Fruit fly (Drosophila melanogaster): ENCODE results near the gene CG11294.
A peak's percentile ranks its signal among the peaks of the same experiment; 100 is the strongest.

CG11294 gene

DNA sequence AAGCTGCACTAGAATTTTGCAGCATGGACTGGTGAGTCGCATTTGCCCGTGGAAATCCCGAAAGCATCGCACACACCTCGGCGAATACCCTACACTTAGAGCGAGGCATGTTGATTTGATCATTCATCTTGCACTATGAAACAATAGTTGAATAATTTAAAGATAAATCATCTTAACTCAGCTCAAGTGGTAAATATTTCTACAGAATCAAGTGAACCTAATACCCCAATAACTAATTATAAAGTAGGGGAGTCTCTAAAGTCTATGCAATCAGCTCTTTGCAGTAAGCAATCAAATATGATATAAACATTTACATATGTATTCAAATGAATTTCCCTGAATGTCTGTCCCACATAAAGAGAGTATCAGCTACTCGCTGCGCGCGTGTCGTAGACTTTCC, 16.0 kb downstream of the CG11294 start:
- TF ChIP-seq HLH106 (tag; optimal IDR thresholded peaks at IDR 0.05) (peak; percentile 29), dl (GFP tag; optimal IDR thresholded peaks at IDR 0.05; ENCODE audit: insufficient read depth in 1 of 2, partially characterized antibody in 2 of 2) (no peak), pan (optimal IDR thresholded peaks at IDR 0.05) (no peak), lola (GFP tag; optimal IDR thresholded peaks at IDR 0.05) (no peak), Hr78 (GFP tag; optimal IDR thresholded peaks at IDR 0.05) (no peak), br (GFP tag; optimal IDR thresholded peaks at IDR 0.05) (peak; percentile 28), psq (GFP tag; optimal IDR thresholded peaks at IDR 0.05) (no peak), GATAd (GFP tag; optimal IDR thresholded peaks at IDR 0.05) (no peak), ey (GFP tag; optimal IDR thresholded peaks at IDR 0.05) (peak; percentile 92), Sp1 (GFP tag; optimal IDR thresholded peaks at IDR 0.05) (peak; percentile 80), dsf (GFP tag; optimal IDR thresholded peaks at IDR 0.05; ENCODE audit: borderline replicate concordance) (no peak), sv (GFP tag; optimal IDR thresholded peaks at IDR 0.05) (no peak), rgr (GFP tag; optimal IDR thresholded peaks at IDR 0.05) (peak; percentile 23), tai (GFP tag; optimal IDR thresholded peaks at IDR 0.05) (no peak), fru (GFP tag; optimal IDR thresholded peaks at IDR 0.05) (peak; percentile 91), foxo (GFP tag; optimal IDR thresholded peaks at IDR 0.05) (peak; percentile 2 to 92), Abd-B (GFP tag; optimal IDR thresholded peaks at IDR 0.05) (no peak), Jra (GFP tag; optimal IDR thresholded peaks at IDR 0.05) (no peak), Dif (GFP tag; optimal IDR thresholded peaks at IDR 0.05; ENCODE audit: partially characterized antibody) (no peak), Vsx2 (GFP tag; optimal IDR thresholded peaks at IDR 0.05; ENCODE audit: partially characterized antibody) (no peak), CG32264 (GFP tag; optimal IDR thresholded peaks at IDR 0.05) (no peak), CrebA (GFP tag; optimal IDR thresholded peaks at IDR 0.05; ENCODE audit: borderline replicate concordance) (no peak), CG9705 (GFP tag; optimal IDR thresholded peaks at IDR 0.05) (no peak), Mio (GFP tag; optimal IDR thresholded peaks at IDR 0.05) (no peak), Hnf4 (GFP tag; optimal IDR thresholded peaks at IDR 0.05) (no peak), usp (GFP tag; optimal IDR thresholded peaks at IDR 0.05) (no peak), h (GFP tag; optimal IDR thresholded peaks at IDR 0.05) (peak; percentile 19), Dfd (GFP tag; optimal IDR thresholded peaks at IDR 0.05) (no peak), dmrt93B (GFP tag; optimal IDR thresholded peaks at IDR 0.05) (no peak), brk (GFP tag; optimal IDR thresholded peaks at IDR 0.05) (no peak), jim (GFP tag; optimal IDR thresholded peaks at IDR 0.05) (no peak), sage (GFP tag; optimal IDR thresholded peaks at IDR 0.05) (no peak), Myc (optimal IDR thresholded peaks at IDR 0.05) (no peak), N (GFP tag; optimal IDR thresholded peaks at IDR 0.05) (no peak), Hr83 (GFP tag; optimal IDR thresholded peaks at IDR 0.05; ENCODE audit: poor library complexity, severe bottlenecking) (no peak), Rel (GFP tag; optimal IDR thresholded peaks at IDR 0.05) (peak; percentile 46), Rel (tag; optimal IDR thresholded peaks at IDR 0.05) (no peak), woc (GFP tag; optimal IDR thresholded peaks at IDR 0.05) (peak; percentile 71), OdsH (GFP tag; optimal IDR thresholded peaks at IDR 0.05) (peak; percentile 10)

dm6 chrX:8676631-8677224, 16.7 kb downstream of the CG11294 start, which contains the start of gene Rubicon:
Rubicon (plus strand) TSS chrX:8677063.
- TF ChIP-seq Hr78 (GFP tag; optimal IDR thresholded peaks at IDR 0.05), result no peak
- TF ChIP-seq jim (GFP tag; optimal IDR thresholded peaks at IDR 0.05), result peak; percentile 16
- no peak for TF ChIP-seq pan (optimal IDR thresholded peaks at IDR 0.05)
- peak; percentile 19 for TF ChIP-seq rgr (GFP tag; optimal IDR thresholded peaks at IDR 0.05)
- no peak for TF ChIP-seq N (GFP tag; optimal IDR thresholded peaks at IDR 0.05)
- TF ChIP-seq foxo (GFP tag; optimal IDR thresholded peaks at IDR 0.05), result no peak
- no peak for TF ChIP-seq Hr83 (GFP tag; optimal IDR thresholded peaks at IDR 0.05; ENCODE audit: poor library complexity, severe bottlenecking)
- no peak for TF ChIP-seq ey (GFP tag; optimal IDR thresholded peaks at IDR 0.05)
- TF ChIP-seq Dfd (GFP tag; optimal IDR thresholded peaks at IDR 0.05), result no peak
- TF ChIP-seq CrebA (GFP tag; optimal IDR thresholded peaks at IDR 0.05; ENCODE audit: borderline replicate concordance), result no peak
- TF ChIP-seq usp (GFP tag; optimal IDR thresholded peaks at IDR 0.05), result no peak
- peak; percentile 24 for TF ChIP-seq Sp1 (GFP tag; optimal IDR thresholded peaks at IDR 0.05)
- TF ChIP-seq Jra (GFP tag; optimal IDR thresholded peaks at IDR 0.05), result no peak
- TF ChIP-seq HLH106 (tag; optimal IDR thresholded peaks at IDR 0.05), result peak; percentile 32
- no peak for TF ChIP-seq Abd-B (GFP tag; optimal IDR thresholded peaks at IDR 0.05)
- TF ChIP-seq br (GFP tag; optimal IDR thresholded peaks at IDR 0.05), result no peak
- TF ChIP-seq sv (GFP tag; optimal IDR thresholded peaks at IDR 0.05), result no peak
- TF ChIP-seq GATAd (GFP tag; optimal IDR thresholded peaks at IDR 0.05), result no peak
- no peak for TF ChIP-seq woc (GFP tag; optimal IDR thresholded peaks at IDR 0.05)
- no peak for TF ChIP-seq psq (GFP tag; optimal IDR thresholded peaks at IDR 0.05)
- TF ChIP-seq dl (GFP tag; optimal IDR thresholded peaks at IDR 0.05; ENCODE audit: insufficient read depth in 1 of 2, partially characterized antibody in 2 of 2), result no peak
- TF ChIP-seq fru (GFP tag; optimal IDR thresholded peaks at IDR 0.05), result no peak
- TF ChIP-seq dmrt93B (GFP tag; optimal IDR thresholded peaks at IDR 0.05), result no peak
- no peak for TF ChIP-seq brk (GFP tag; optimal IDR thresholded peaks at IDR 0.05)
- TF ChIP-seq Vsx2 (GFP tag; optimal IDR thresholded peaks at IDR 0.05; ENCODE audit: partially characterized antibody), result no peak
- no peak for TF ChIP-seq Rel (GFP tag; optimal IDR thresholded peaks at IDR 0.05)
- no peak for TF ChIP-seq Rel (tag; optimal IDR thresholded peaks at IDR 0.05)
- TF ChIP-seq Dif (GFP tag; optimal IDR thresholded peaks at IDR 0.05; ENCODE audit: partially characterized antibody), result no peak
- peak; percentile 95 for TF ChIP-seq Myc (optimal IDR thresholded peaks at IDR 0.05)
- TF ChIP-seq h (GFP tag; optimal IDR thresholded peaks at IDR 0.05), result peak; percentile 0
- TF ChIP-seq CG32264 (GFP tag; optimal IDR thresholded peaks at IDR 0.05), result no peak
- no peak for TF ChIP-seq sage (GFP tag; optimal IDR thresholded peaks at IDR 0.05)
- TF ChIP-seq OdsH (GFP tag; optimal IDR thresholded peaks at IDR 0.05), result no peak
- no peak for TF ChIP-seq lola (GFP tag; optimal IDR thresholded peaks at IDR 0.05)
- TF ChIP-seq dsf (GFP tag; optimal IDR thresholded peaks at IDR 0.05; ENCODE audit: borderline replicate concordance), result no peak
- TF ChIP-seq CG9705 (GFP tag; optimal IDR thresholded peaks at IDR 0.05), result peak; percentile 3
- TF ChIP-seq Mio (GFP tag; optimal IDR thresholded peaks at IDR 0.05), result no peak
- no peak for TF ChIP-seq Hnf4 (GFP tag; optimal IDR thresholded peaks at IDR 0.05)
- no peak for TF ChIP-seq tai (GFP tag; optimal IDR thresholded peaks at IDR 0.05)
